Worm (Caenorhabditis elegans): ENCODE data around the gene nspg-7.1.

The nspg-7.1 gene

ce11 chrIV:9336538-9337090, 6.0 kb upstream of the nspg-7.1 start, which contains the start of gene T20D3.5:
Gene T20D3.5, plus strand, starts transcription at chrIV:9337040.
- TF ChIP-seq nhr-76 (tag; optimal IDR thresholded peaks at IDR 0.05) (no peak), nhr-28 (tag; optimal IDR thresholded peaks at IDR 0.05) (no peak), elt-3 (tag; optimal IDR thresholded peaks at IDR 0.05) (no peak), cnd-1 (tag; optimal IDR thresholded peaks at IDR 0.05) (no peak), lin-13 (tag; optimal IDR thresholded peaks at IDR 0.05) (no peak), ces-1 (GFP tag; optimal IDR thresholded peaks at IDR 0.05) (no peak), lin-32 (GFP tag; optimal IDR thresholded peaks at IDR 0.05) (no peak), lsy-2 (tag; optimal IDR thresholded peaks at IDR 0.05) (no peak), ham-2 (GFP tag; optimal IDR thresholded peaks at IDR 0.05) (no peak), M03D4.4 (tag; optimal IDR thresholded peaks at IDR 0.05) (no peak), unc-120 (tag; optimal IDR thresholded peaks at IDR 0.05; ENCODE audit: poor library complexity, severe bottlenecking) (no peak)

- TF ChIP-seq mls-2 (tag; optimal IDR thresholded peaks at IDR 0.05) (no peak), ceh-83 (GFP tag; optimal IDR thresholded peaks at IDR 0.05) (no peak), elt-1 (tag; optimal IDR thresholded peaks at IDR 0.05; ENCODE audit: borderline replicate concordance, insufficient read depth) (no peak), snpc-4 (tag; optimal IDR thresholded peaks at IDR 0.05) (no peak), unc-62 (GFP tag; optimal IDR thresholded peaks at IDR 0.05) (no peak), mep-1 (tag; optimal IDR thresholded peaks at IDR 0.05) (no peak)
Measured at ce11 chrIV:9335552-9336251, 5.0 kb upstream of the nspg-7.1 start, which contains the start of the genes coa-4 and T20D3.14. Gene coa-4, minus strand, starts transcription at chrIV:9335602. Gene T20D3.14, minus strand, starts transcription at chrIV:9335909.

- TF ChIP-seq nhr-28 (tag; optimal IDR thresholded peaks at IDR 0.05): no peak
- TF ChIP-seq mab-5 (tag; optimal IDR thresholded peaks at IDR 0.05): no peak
- TF ChIP-seq sptf-1 (tag; optimal IDR thresholded peaks at IDR 0.05): no peak
- no peak for TF ChIP-seq unc-120 (tag; optimal IDR thresholded peaks at IDR 0.05; ENCODE audit: poor library complexity, severe bottlenecking)
- TF ChIP-seq ztf-11 (tag; optimal IDR thresholded peaks at IDR 0.05): no peak
- TF ChIP-seq tbx-8 (GFP tag; optimal IDR thresholded peaks at IDR 0.05): no peak
- no peak for TF ChIP-seq unc-62 (GFP tag; optimal IDR thresholded peaks at IDR 0.05)
- TF ChIP-seq snpc-4 (tag; optimal IDR thresholded peaks at IDR 0.05): no peak
- no peak for TF ChIP-seq lin-32 (GFP tag; optimal IDR thresholded peaks at IDR 0.05)
- no peak for TF ChIP-seq drap-1 (GFP tag; optimal IDR thresholded peaks at IDR 0.05)
- no peak for TF ChIP-seq ham-2 (GFP tag; optimal IDR thresholded peaks at IDR 0.05)
- no peak for TF ChIP-seq ces-1 (GFP tag; optimal IDR thresholded peaks at IDR 0.05)
Measured at ce11 chrIV:9333007-9333406, 2.4 kb upstream of the nspg-7.1 start.

- TF ChIP-seq sem-2 (GFP tag; optimal IDR thresholded peaks at IDR 0.05) (no peak), ceh-39 (tag; optimal IDR thresholded peaks at IDR 0.05) (no peak), zip-8 (tag; optimal IDR thresholded peaks at IDR 0.05) (no peak), snpc-4 (tag; optimal IDR thresholded peaks at IDR 0.05) (no peak), ceh-43 (GFP tag; optimal IDR thresholded peaks at IDR 0.05) (no peak), nhr-2 (tag; optimal IDR thresholded peaks at IDR 0.05) (no peak), nhr-12 (tag; optimal IDR thresholded peaks at IDR 0.05) (no peak), nhr-237 (tag; optimal IDR thresholded peaks at IDR 0.05) (no peak), elt-3 (tag; optimal IDR thresholded peaks at IDR 0.05) (no peak), ceh-83 (GFP tag; optimal IDR thresholded peaks at IDR 0.05) (no peak), cnd-1 (tag; optimal IDR thresholded peaks at IDR 0.05) (no peak)
Measured at ce11 chrIV:9327706-9328105, 2.9 kb downstream of the nspg-7.1 start, which contains the start of gene clec-183. Gene clec-183, plus strand, starts transcription at chrIV:9328006.

ce11 chrIV:9323989-9324506, 6.6 kb downstream of the nspg-7.1 start, which contains the start of the genes nspg-11 and F49C12.15:
Gene nspg-11, minus strand, starts transcription at chrIV:9324089.
Gene F49C12.15, plus strand, starts transcription at chrIV:9324456.
- TF ChIP-seq nhr-76 (tag; optimal IDR thresholded peaks at IDR 0.05) (no peak), ham-2 (GFP tag; optimal IDR thresholded peaks at IDR 0.05) (no peak), nhr-2 (tag; optimal IDR thresholded peaks at IDR 0.05) (no peak), ztf-11 (tag; optimal IDR thresholded peaks at IDR 0.05) (no peak), flh-1 (GFP tag; optimal IDR thresholded peaks at IDR 0.05) (no peak), tbx-8 (GFP tag; optimal IDR thresholded peaks at IDR 0.05) (no peak), lin-13 (tag; optimal IDR thresholded peaks at IDR 0.05) (no peak), sptf-1 (tag; optimal IDR thresholded peaks at IDR 0.05) (no peak), ceh-43 (GFP tag; optimal IDR thresholded peaks at IDR 0.05) (no peak), elt-1 (tag; optimal IDR thresholded peaks at IDR 0.05; ENCODE audit: borderline replicate concordance, insufficient read depth) (no peak), nhr-28 (tag; optimal IDR thresholded peaks at IDR 0.05) (no peak), mep-1 (tag; optimal IDR thresholded peaks at IDR 0.05) (no peak), snpc-4 (tag; optimal IDR thresholded peaks at IDR 0.05) (no peak), mls-2 (tag; optimal IDR thresholded peaks at IDR 0.05) (no peak), mab-5 (tag; optimal IDR thresholded peaks at IDR 0.05) (no peak), drap-1 (GFP tag; optimal IDR thresholded peaks at IDR 0.05) (no peak), unc-120 (tag; optimal IDR thresholded peaks at IDR 0.05; ENCODE audit: poor library complexity, severe bottlenecking) (no peak), hlh-1 (tag; optimal IDR thresholded peaks at IDR 0.05) (no peak)
